Fruit fly (Drosophila melanogaster) whole organism, embryonic: ENCODE data around the gene CG32195.

Source experiments
- BtbVII ChIP-seq: fragments of 200-800 bp; sonication (Bioruptor generic); optimal IDR thresholded peaks from 3 replicates; lab custom pipeline; 2017; ENCODE audit warnings: missing biosample characterization, mild to moderate bottlenecking, missing genetic modification characterization
- CG1024 ChIP-seq: fragments of 200-800 bp; sonication (Bioruptor generic); IDR thresholded peaks from 2 replicates; pipeline ENCODE4 v1.3.6; 2022; ENCODE audit warnings: missing biosample characterization, missing genetic modification characterization
- CG10431 ChIP-seq: fragments of 200-800 bp; sonication (Bioruptor generic); optimal IDR thresholded peaks from 3 replicates; lab custom pipeline; 2018; ENCODE audit warnings: missing biosample characterization, mild to moderate bottlenecking, missing genetic modification characterization
- CG10565 ChIP-seq: fragments of 200-800 bp; sonication (Bioruptor generic); optimal IDR thresholded peaks from 3 replicates; lab custom pipeline; 2016; ENCODE audit warnings: missing biosample characterization, mild to moderate bottlenecking, missing genetic modification characterization
- CG11085 ChIP-seq: fragments of 200-800 bp; sonication (Bioruptor generic); IDR thresholded peaks from 2 replicates; pipeline ENCODE4 v1.3.6; 2022; ENCODE audit warnings: missing biosample characterization, missing genetic modification characterization
- CG12104 ChIP-seq: fragments of 200-800 bp; sonication (Bioruptor generic); optimal IDR thresholded peaks from 3 replicates; lab custom pipeline; 2016; ENCODE audit warnings: missing biosample characterization, missing genetic modification characterization
- CG12744 ChIP-seq: fragments of 200-800 bp; sonication (Bioruptor generic); optimal IDR thresholded peaks from 2 replicates; lab custom pipeline; 2016; ENCODE audit warnings: missing biosample characterization, missing genetic modification characterization
- CG13123 ChIP-seq: fragments of 200-800 bp; sonication (Bioruptor generic); optimal IDR thresholded peaks from 2 replicates; lab custom pipeline; 2016; ENCODE audit warnings: missing biosample characterization, missing genetic modification characterization
- CG13287 ChIP-seq: fragments of 200-800 bp; sonication (Bioruptor generic); IDR thresholded peaks from 2 replicates; pipeline ENCODE4 v1.3.6; 2022; ENCODE audit warnings: missing biosample characterization, missing genetic modification characterization; ENCODE audit not compliant: partially characterized antibody
- CG15479 ChIP-seq: fragments of 200-800 bp; sonication (Bioruptor generic); optimal IDR thresholded peaks from 3 replicates; lab custom pipeline; 2019; ENCODE audit warnings: missing biosample characterization, mild to moderate bottlenecking, missing genetic modification characterization, moderate library complexity
- CG17328 ChIP-seq: fragments of 200-800 bp; sonication (Bioruptor generic); IDR thresholded peaks from 2 replicates; pipeline ENCODE4 v1.3.6; 2022; ENCODE audit warnings: missing biosample characterization, missing genetic modification characterization
- CG17385 ChIP-seq: fragments of 200-800 bp; sonication (Bioruptor generic); optimal IDR thresholded peaks from 3 replicates; lab custom pipeline; 2018; ENCODE audit warnings: missing biosample characterization, mild to moderate bottlenecking, missing genetic modification characterization
- CG2678 ChIP-seq: fragments of 200-800 bp; sonication (Bioruptor generic); optimal IDR thresholded peaks from 3 replicates; lab custom pipeline; 2019; ENCODE audit warnings: missing biosample characterization, mild to moderate bottlenecking, missing genetic modification characterization, moderate library complexity
- CG3163 ChIP-seq: fragments of 200-800 bp; sonication (Bioruptor generic); optimal IDR thresholded peaks from 3 replicates; lab custom pipeline; 2016; ENCODE audit warnings: missing biosample characterization, missing genetic modification characterization
- CG32532 ChIP-seq: fragments of 200-800 bp; sonication (Bioruptor generic); IDR thresholded peaks from 2 replicates; pipeline ENCODE4 v1.3.6; 2022; ENCODE audit warnings: missing biosample characterization, missing genetic modification characterization
- CG3281 ChIP-seq: fragments of 200-800 bp; sonication (Bioruptor generic); optimal IDR thresholded peaks from 3 replicates; lab custom pipeline; 2017; ENCODE audit warnings: missing biosample characterization, mild to moderate bottlenecking, missing genetic modification characterization
- CG33557 ChIP-seq: fragments of 200-800 bp; sonication (Bioruptor generic); optimal IDR thresholded peaks from 2 replicates; lab custom pipeline; 2019; ENCODE audit warnings: missing biosample characterization, mild to moderate bottlenecking, missing genetic modification characterization, moderate library complexity
- CG34376 ChIP-seq: fragments of 200-800 bp; sonication (Bioruptor generic); optimal IDR thresholded peaks from 2 replicates; lab custom pipeline; 2018; ENCODE audit warnings: missing biosample characterization, mild to moderate bottlenecking, missing genetic modification characterization
- CG7357 ChIP-seq: fragments of 200-800 bp; sonication (Bioruptor generic); IDR thresholded peaks from 3 replicates; pipeline ENCODE4 v1.3.6; 2022; ENCODE audit warnings: missing biosample characterization, missing genetic modification characterization
- CG7786 ChIP-seq: fragments of 200-800 bp; sonication (Bioruptor generic); optimal IDR thresholded peaks from 2 replicates; lab custom pipeline; 2016; ENCODE audit warnings: missing biosample characterization, missing genetic modification characterization
- CG7987 ChIP-seq: fragments of 200-800 bp; sonication (Bioruptor generic); optimal IDR thresholded peaks from 2 replicates; lab custom pipeline; 2018; ENCODE audit warnings: missing biosample characterization, mild to moderate bottlenecking, missing genetic modification characterization, moderate library complexity
- CG8388 ChIP-seq: fragments of 200-800 bp; sonication (Bioruptor generic); optimal IDR thresholded peaks from 2 replicates; lab custom pipeline; 2019; ENCODE audit warnings: missing biosample characterization, mild to moderate bottlenecking, missing genetic modification characterization, moderate library complexity
- Chrac-16 ChIP-seq: fragments of 200-800 bp; sonication (Bioruptor generic); optimal IDR thresholded peaks from 3 replicates; lab custom pipeline; 2016; ENCODE audit warnings: missing biosample characterization, missing genetic modification characterization
- Doc3 ChIP-seq: fragments of 200-800 bp; sonication (Bioruptor generic); IDR thresholded peaks from 3 replicates; pipeline ENCODE4 v1.3.6; 2022; ENCODE audit warnings: missing biosample characterization, missing genetic modification characterization; ENCODE audit not compliant: partially characterized antibody
- Ets97D ChIP-seq: fragments of 200-800 bp; sonication (Bioruptor generic); optimal IDR thresholded peaks from 3 replicates; lab custom pipeline; 2016; ENCODE audit warnings: missing biosample characterization, missing genetic modification characterization
- Gug ChIP-seq: fragments of 200-800 bp; sonication (Bioruptor generic); IDR thresholded peaks from 4 replicates; pipeline ENCODE4 v1.3.6; 2022; ENCODE audit warnings: missing biosample characterization, missing genetic modification characterization
- Hr39 ChIP-seq: fragments of >200 bp; optimal IDR thresholded peaks from 2 replicates; lab custom pipeline; 2017
- NK7.1 ChIP-seq: fragments of 200-800 bp; sonication (Bioruptor generic); optimal IDR thresholded peaks from 3 replicates; lab custom pipeline; 2016; ENCODE audit warnings: missing biosample characterization, missing genetic modification characterization
- Nf-YA ChIP-seq: fragments of 200-800 bp; sonication (Bioruptor generic); IDR thresholded peaks from 2 replicates; pipeline ENCODE4 v1.3.6; 2022; ENCODE audit warnings: missing biosample characterization, missing genetic modification characterization
- Ptx1 ChIP-seq: fragments of 200-800 bp; sonication (Bioruptor generic); IDR thresholded peaks from 2 replicates; pipeline ENCODE4 v1.3.6; 2022; ENCODE audit warnings: missing biosample characterization, missing genetic modification characterization
- Trl ChIP-seq, 3 experiments: fragments of >200 bp in 2 of 3; fragments of 200-800 bp in 1 of 3; sonication (Bioruptor generic) in 1 of 3; optimal IDR thresholded peaks; 2 replicates in 1 of 3; 3 replicates in 2 of 3; lab custom pipeline; 2016 to 2017; ENCODE audit warnings: missing biosample characterization in 1 of 3, missing genetic modification characterization in 1 of 3
- Xrp1 ChIP-seq: fragments of 200-800 bp; sonication (Bioruptor generic); IDR thresholded peaks from 2 replicates; pipeline ENCODE4 v1.3.6; 2022; ENCODE audit warnings: missing biosample characterization, missing genetic modification characterization
- abd-A ChIP-seq: fragments of 200-800 bp; sonication (Bioruptor generic); optimal IDR thresholded peaks from 3 replicates; lab custom pipeline; 2019; ENCODE audit warnings: missing biosample characterization, mild to moderate bottlenecking, missing genetic modification characterization, moderate library complexity
- ac ChIP-seq: fragments of 200-800 bp; sonication (Bioruptor generic); optimal IDR thresholded peaks from 3 replicates; lab custom pipeline; 2017; ENCODE audit warnings: missing biosample characterization, mild to moderate bottlenecking, missing genetic modification characterization
- croc ChIP-seq: fragments of 200-800 bp; sonication (Bioruptor generic); conservative IDR thresholded peaks from 3 replicates; pipeline ENCODE4 v1.3.6; 2022; ENCODE audit warnings: missing biosample characterization, missing genetic modification characterization
- da ChIP-seq: fragments of 200-800 bp; sonication (Bioruptor generic); optimal IDR thresholded peaks from 2 replicates; lab custom pipeline; 2016; ENCODE audit warnings: missing biosample characterization, missing genetic modification characterization
- fd64A ChIP-seq: fragments of 200-800 bp; sonication (Bioruptor generic); optimal IDR thresholded peaks from 3 replicates; lab custom pipeline; 2018; ENCODE audit warnings: missing biosample characterization, mild to moderate bottlenecking, missing genetic modification characterization
- fd96Cb ChIP-seq: fragments of 200-800 bp; sonication (Bioruptor generic); optimal IDR thresholded peaks from 2 replicates; lab custom pipeline; 2018; ENCODE audit warnings: missing biosample characterization, mild to moderate bottlenecking, missing genetic modification characterization, moderate library complexity
- grau ChIP-seq: fragments of 200-800 bp; optimal IDR thresholded peaks from 3 replicates; lab custom pipeline; 2019; ENCODE audit warnings: missing biosample characterization, mild to moderate bottlenecking, missing genetic modification characterization, moderate library complexity
- ham ChIP-seq: fragments of 200-800 bp; sonication (Bioruptor generic); IDR thresholded peaks from 2 replicates; pipeline ENCODE4 v1.3.6; 2022; ENCODE audit warnings: missing biosample characterization, missing genetic modification characterization
- luna ChIP-seq: fragments of 200-800 bp; sonication (Bioruptor generic); optimal IDR thresholded peaks from 2 replicates; lab custom pipeline; 2016; ENCODE audit warnings: missing biosample characterization, missing genetic modification characterization
- nerfin-2 ChIP-seq: fragments of 200-800 bp; sonication (Bioruptor generic); IDR thresholded peaks from 2 replicates; pipeline ENCODE4 v1.3.6; 2022; ENCODE audit warnings: missing biosample characterization, missing genetic modification characterization; ENCODE audit not compliant: partially characterized antibody
- odd ChIP-seq: fragments of 200-800 bp; sonication (Bioruptor generic); optimal IDR thresholded peaks from 2 replicates; lab custom pipeline; 2017; ENCODE audit warnings: missing biosample characterization, mild to moderate bottlenecking, missing genetic modification characterization
- pros ChIP-seq: fragments of 200-800 bp; sonication (Bioruptor generic); optimal IDR thresholded peaks from 3 replicates; lab custom pipeline; 2019; ENCODE audit warnings: missing biosample characterization, mild to moderate bottlenecking, missing genetic modification characterization, moderate library complexity
- ro ChIP-seq: fragments of 200-800 bp; sonication (Bioruptor generic); IDR thresholded peaks from 2 replicates; pipeline ENCODE4 v1.3.6; 2022; ENCODE audit warnings: missing biosample characterization, missing genetic modification characterization
- salm ChIP-seq: fragments of 200-800 bp; sonication (Bioruptor generic); optimal IDR thresholded peaks from 2 replicates; lab custom pipeline; 2018; ENCODE audit warnings: missing biosample characterization, mild to moderate bottlenecking, missing genetic modification characterization
- sisA ChIP-seq: fragments of 200-800 bp; sonication (Bioruptor generic); IDR thresholded peaks from 2 replicates; pipeline ENCODE4 v1.3.6; 2022; ENCODE audit warnings: missing biosample characterization, missing genetic modification characterization
- ttk ChIP-seq: fragments of 200-800 bp; sonication (Bioruptor generic); IDR thresholded peaks from 2 replicates; pipeline ENCODE4 v2.1.2; 2022; ENCODE audit warnings: missing biosample characterization, missing genetic modification characterization
- twi ChIP-seq: fragments of 200-800 bp; optimal IDR thresholded peaks from 2 replicates; lab custom pipeline; 2019; ENCODE audit warnings: missing biosample characterization, mild to moderate bottlenecking, missing genetic modification characterization, moderate library complexity

CG32195 gene

DNA sequence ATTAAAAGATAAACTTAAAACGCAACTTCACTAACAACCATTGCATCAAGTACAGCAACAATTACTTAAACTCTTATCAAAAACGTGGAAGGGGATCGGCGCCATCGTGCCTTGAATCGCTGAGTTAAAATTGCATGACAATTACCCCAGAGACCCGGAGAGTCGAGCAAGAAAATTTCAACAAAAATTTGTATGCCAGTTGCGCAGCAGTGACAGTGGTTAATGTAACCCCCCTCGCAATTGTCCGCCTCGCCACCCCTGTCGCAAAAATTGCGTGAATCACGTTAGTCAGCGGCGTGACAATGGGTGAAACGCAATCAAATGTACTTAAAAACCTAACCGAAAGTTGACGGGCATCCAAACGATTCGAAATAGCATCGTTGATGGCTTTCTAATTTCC lies 13.0 kb upstream of the CG32195 start (continued):
- no peak for TF ChIP-seq Gug (GFP tag; lab: Robert Waterston, UW)

- TF ChIP-seq pros (GFP tag; lab: Kevin White, UChicago) (peak; percentile 13), grau (tag; lab: Kevin White, UChicago) (no peak), CG15479 (GFP tag; lab: Kevin White, UChicago) (no peak), CG12744 (GFP tag; lab: Kevin White, UChicago) (no peak), ttk (GFP tag; lab: Robert Waterston, UW) (0 out of 2 replicates have a peak, but pooled peaks have one; percentile 4), CG3163 (GFP tag; lab: Kevin White, UChicago) (no peak), twi (tag; lab: Kevin White, UChicago) (no peak), Trl (optimal IDR thresholded peaks at IDR 0.05; lab: Kevin White, UChicago) (no peak), Trl (GFP tag; optimal IDR thresholded peaks at IDR 0.05; lab: Kevin White, UChicago) (no peak), CG33557 (GFP tag; lab: Kevin White, UChicago) (no peak), luna (GFP tag; lab: Kevin White, UChicago) (no peak), sisA (GFP tag; lab: Robert Waterston, UW) (0 out of 2 replicates have a peak, but pooled peaks have one; percentile 15), BtbVII (GFP tag; lab: Kevin White, UChicago) (no peak), croc (no peak), CG17328 (GFP tag; lab: Robert Waterston, UW) (peak; percentile 9; the same call in 1 of the 2 replicates), ham (GFP tag; lab: Robert Waterston, UW) (no peak), Hr39 (lab: Kevin White, UChicago) (no peak), CG17385 (no peak), NK7.1 (GFP tag; lab: Kevin White, UChicago) (no peak), CG12104 (no peak), CG10431 (GFP tag; lab: Kevin White, UChicago) (no peak), CG34376 (GFP tag; lab: Kevin White, UChicago) (no peak), CG7357 (no peak), ac (GFP tag; lab: Kevin White, UChicago) (no peak), Ets97D (GFP tag; lab: Kevin White, UChicago) (no peak), nerfin-2 (no peak), fd96Cb (tag; lab: Kevin White, UChicago) (no peak), CG7786 (GFP tag; lab: Kevin White, UChicago) (no peak), abd-A (tag; lab: Kevin White, UChicago) (no peak), salm (no peak), CG2678 (tag; lab: Kevin White, UChicago) (peak; percentile 22), CG7987 (GFP tag; lab: Kevin White, UChicago) (no peak), CG13123 (no peak), CG10565 (GFP tag; lab: Kevin White, UChicago) (no peak), da (GFP tag; lab: Kevin White, UChicago) (no peak), CG3281 (GFP tag; lab: Kevin White, UChicago) (no peak), Ptx1 (GFP tag; lab: Robert Waterston, UW) (no peak), Doc3 (GFP tag; lab: Robert Waterston, UW) (no peak), CG8388 (peak; percentile 26), odd (GFP tag; lab: Kevin White, UChicago) (no peak), CG1024 (GFP tag; lab: Robert Waterston, UW) (no peak), CG13287 (no peak), Nf-YA (GFP tag; lab: Robert Waterston, UW) (no peak), ro (GFP tag; lab: Robert Waterston, UW) (no peak), CG32532 (no peak), CG11085 (GFP tag; lab: Robert Waterston, UW) (no peak), fd64A (no peak), Chrac-16 (GFP tag; lab: Kevin White, UChicago) (no peak), Xrp1 (GFP tag; lab: Robert Waterston, UW) (peak; percentile 30; the same call in 1 of the 2 replicates)
Measured at dm6 chr3L:18101421-18101996, 11.2 kb upstream of the CG32195 start.
